Worm (Caenorhabditis elegans): ENCODE results near the gene F48E8.3.

F48E8.3 gene

DNA sequence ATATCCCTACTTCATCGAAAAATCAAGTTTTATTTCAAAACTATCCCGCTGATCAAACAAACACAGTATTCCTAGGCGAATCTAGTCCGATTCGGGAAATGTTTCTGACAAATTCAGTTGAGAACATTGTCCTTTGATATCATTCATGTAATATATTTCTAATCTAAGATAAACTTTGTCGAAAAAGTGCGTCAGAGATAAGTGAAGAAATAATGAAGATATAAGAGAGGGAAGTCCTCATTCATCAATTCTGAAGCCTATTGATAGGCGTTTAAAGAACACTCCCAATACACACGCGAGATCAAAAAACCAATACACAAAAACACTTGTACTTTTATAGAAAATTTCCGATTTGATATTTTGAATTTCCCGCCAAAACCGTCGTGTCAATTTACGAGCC, 3.7 kb downstream of the F48E8.3 start:
- TF ChIP-seq snpc-4 (tag; optimal IDR thresholded peaks at IDR 0.05), result no peak
- TF ChIP-seq ceh-90 (tag; optimal IDR thresholded peaks at IDR 0.05), result no peak
- TF ChIP-seq lin-13 (GFP tag; optimal IDR thresholded peaks at IDR 0.05), result no peak
- TF ChIP-seq lin-35 (GFP tag; optimal IDR thresholded peaks at IDR 0.05), result no peak
- no peak for TF ChIP-seq mdl-1 (tag; optimal IDR thresholded peaks at IDR 0.05)
- TF ChIP-seq ztf-11 (tag; optimal IDR thresholded peaks at IDR 0.05), result no peak
- TF ChIP-seq nhr-237 (tag; optimal IDR thresholded peaks at IDR 0.05), result no peak
- peak; percentile 33 for TF ChIP-seq blmp-1 (tag; optimal IDR thresholded peaks at IDR 0.05)
- TF ChIP-seq pqm-1 (tag; optimal IDR thresholded peaks at IDR 0.05), result no peak
- peak; percentile 39 for TF ChIP-seq nhr-71 (tag; optimal IDR thresholded peaks at IDR 0.05)
- no peak for TF ChIP-seq sup-37 (GFP tag; optimal IDR thresholded peaks at IDR 0.05)
- TF ChIP-seq elt-3 (tag; optimal IDR thresholded peaks at IDR 0.05), result peak in 4 of 6 experiments; percentile 14 to 67 (median 48)
- peak; percentile 47 for TF ChIP-seq nhr-85 (tag)

ce11 chrIII:5469090-5469489, 7.9 kb downstream of the F48E8.3 start:
- TF ChIP-seq fkh-8 (tag; optimal IDR thresholded peaks at IDR 0.05) (no peak), efl-1 (optimal IDR thresholded peaks at IDR 0.05) (no peak), efl-1 (GFP tag; optimal IDR thresholded peaks at IDR 0.05 in 1 of 2) (peak in 1 of 2 experiments; percentile 52)

ce11 chrIII:5472693-5473092, 11.5 kb downstream of the F48E8.3 start:
- TF ChIP-seq dpl-1 (GFP tag; optimal IDR thresholded peaks at IDR 0.05) (no peak), egl-13 (tag; optimal IDR thresholded peaks at IDR 0.05) (no peak), lin-39 (tag; optimal IDR thresholded peaks at IDR 0.05) (no peak), nhr-85 (tag) (peak; percentile 89), nhr-20 (tag; optimal IDR thresholded peaks at IDR 0.05) (peak; percentile 59), blmp-1 (tag; optimal IDR thresholded peaks at IDR 0.05) (peak; percentile 90), aly-2 (tag; optimal IDR thresholded peaks at IDR 0.05) (no peak), zag-1 (tag; optimal IDR thresholded peaks at IDR 0.05) (no peak), ztf-4 (tag; optimal IDR thresholded peaks at IDR 0.05) (no peak), vab-15 (tag; optimal IDR thresholded peaks at IDR 0.05) (no peak), isw-1 (GFP tag; IDR thresholded peaks at IDR 0.05) (no peak), C16A3.4 (tag; optimal IDR thresholded peaks at IDR 0.05) (no peak), efl-3 (GFP tag; optimal IDR thresholded peaks at IDR 0.05) (no peak), nhr-76 (tag; optimal IDR thresholded peaks at IDR 0.05) (no peak), nhr-47 (tag; optimal IDR thresholded peaks at IDR 0.05) (no peak), sup-37 (GFP tag; optimal IDR thresholded peaks at IDR 0.05) (no peak), efl-1 (optimal IDR thresholded peaks at IDR 0.05) (no peak), efl-1 (GFP tag; optimal IDR thresholded peaks at IDR 0.05 in 1 of 2) (no peak), sox-4 (tag; optimal IDR thresholded peaks at IDR 0.05) (no peak), ets-5 (GFP tag; IDR thresholded peaks at IDR 0.05) (no peak), F16B12.6 (tag; optimal IDR thresholded peaks at IDR 0.05) (no peak), nhr-90 (tag; optimal IDR thresholded peaks at IDR 0.05; ENCODE audit: poor library complexity) (peak; percentile 54), sptf-1 (tag; optimal IDR thresholded peaks at IDR 0.05) (no peak), tlp-1 (tag; optimal IDR thresholded peaks at IDR 0.05) (no peak), lsy-2 (tag; optimal IDR thresholded peaks at IDR 0.05) (no peak), fkh-8 (tag; optimal IDR thresholded peaks at IDR 0.05) (no peak), nhr-19 (GFP tag; conservative IDR thresholded peaks at IDR 0.05) (0 out of 2 replicates have a peak, but pooled peaks have one; percentile 8), elt-3 (tag; optimal IDR thresholded peaks at IDR 0.05) (peak in 5 of 6 experiments; percentile 60 to 87 (median 76)), hpl-2 (GFP tag; optimal IDR thresholded peaks at IDR 0.05) (no peak), fkh-10 (GFP tag; optimal IDR thresholded peaks at IDR 0.05) (no peak), mef-2 (tag; optimal IDR thresholded peaks at IDR 0.05) (no peak), nhr-237 (tag; optimal IDR thresholded peaks at IDR 0.05) (no peak), zip-4 (GFP tag; optimal IDR thresholded peaks at IDR 0.05) (no peak), alr-1 (tag; optimal IDR thresholded peaks at IDR 0.05; ENCODE audit: borderline replicate concordance) (no peak), ceh-82 (tag; optimal IDR thresholded peaks at IDR 0.05) (no peak), aha-1 (tag; optimal IDR thresholded peaks at IDR 0.05) (no peak), ceh-8 (GFP tag; optimal IDR thresholded peaks at IDR 0.05) (no peak), lin-35 (GFP tag; optimal IDR thresholded peaks at IDR 0.05) (no peak), nhr-71 (tag; optimal IDR thresholded peaks at IDR 0.05) (peak; percentile 61), snu-23 (GFP tag; optimal IDR thresholded peaks at IDR 0.05) (peak; percentile 51), egl-27 (tag; optimal IDR thresholded peaks at IDR 0.05) (no peak), hlh-17 (GFP tag; optimal IDR thresholded peaks at IDR 0.05; ENCODE audit: borderline replicate concordance) (no peak), xbp-1 (tag; optimal IDR thresholded peaks at IDR 0.05) (no peak)
